Fruit fly (Drosophila melanogaster): ENCODE results near the gene nSyb.

The nSyb gene

dm6 chr3L:1580821-1581220 lies 56.7 kb downstream of the nSyb start:
- TF ChIP-seq spab (GFP tag; optimal IDR thresholded peaks at IDR 0.05) (no peak), Ets21C (GFP tag; optimal IDR thresholded peaks at IDR 0.05) (no peak), CG10669 (GFP tag; optimal IDR thresholded peaks at IDR 0.05) (no peak), Smox (GFP tag; optimal IDR thresholded peaks at IDR 0.05) (no peak), CG4318 (GFP tag; optimal IDR thresholded peaks at IDR 0.05) (no peak), fd85E (GFP tag; optimal IDR thresholded peaks at IDR 0.05) (no peak), CG6792 (GFP tag; optimal IDR thresholded peaks at IDR 0.05) (no peak), vri (GFP tag; optimal IDR thresholded peaks at IDR 0.05) (no peak), Sox102F (GFP tag; optimal IDR thresholded peaks at IDR 0.05) (no peak), CG15336 (GFP tag; IDR thresholded peaks at IDR 0.05) (no peak), Sox14 (GFP tag; optimal IDR thresholded peaks at IDR 0.05) (no peak), CG11902 (GFP tag; optimal IDR thresholded peaks at IDR 0.05) (no peak)

Measured in whole organism, prepupa.